Worm (Caenorhabditis elegans) whole organism, L3 larva: ENCODE data around the gene glb-16.

Source experiments
- ZK546.5 ChIP-seq: sonication (generic microtip); optimal IDR thresholded peaks from 2 replicates; lab custom pipeline; 2017; ENCODE audit warnings: missing biosample characterization, missing genetic modification characterization
- egl-5 ChIP-seq: fragments of 150-350 bp; optimal IDR thresholded peaks from 2 replicates; lab custom pipeline; 2017; ENCODE audit warnings: missing biosample characterization, missing genetic modification reagents, missing genetic modification characterization, inconsistent platforms
- nhr-11 ChIP-seq: fragments of 150-350 bp; optimal IDR thresholded peaks from 2 replicates; lab custom pipeline; 2014; ENCODE audit warnings: missing biosample characterization, missing genetic modification characterization
- nhr-12 ChIP-seq: fragments of 150-350 bp; optimal IDR thresholded peaks from 2 replicates; lab custom pipeline; 2014; ENCODE audit warnings: missing biosample characterization, missing genetic modification characterization
- nhr-77 ChIP-seq: fragments of 150-350 bp; optimal IDR thresholded peaks from 2 replicates; lab custom pipeline; 2014; ENCODE audit warnings: missing biosample characterization, missing genetic modification characterization
- snpc-4 ChIP-seq: fragments of 150-350 bp; optimal IDR thresholded peaks from 2 replicates; lab custom pipeline; 2014; ENCODE audit warnings: missing biosample characterization, missing genetic modification characterization
- unc-62 ChIP-seq: fragments of 150-350 bp; sonication (generic microtip); optimal IDR thresholded peaks from 4 replicates; lab custom pipeline; 2014; ENCODE audit warnings: missing biosample characterization, missing genetic modification reagents, missing genetic modification characterization

ce11 chrX:7583930-7584329, 44.0 kb upstream of the glb-16 start:
- TF ChIP-seq nhr-12 (tag; lab: Kevin White, UChicago) = no peak
- TF ChIP-seq unc-62 (GFP tag; lab: Kevin White, UChicago) = no peak
- TF ChIP-seq nhr-77 (tag; lab: Kevin White, UChicago) = no peak
- no peak for TF ChIP-seq snpc-4 (tag; lab: Kevin White, UChicago)
- TF ChIP-seq egl-5 (tag; lab: Kevin White, UChicago) = no peak
- no peak for TF ChIP-seq ZK546.5
- TF ChIP-seq nhr-11 = no peak
